Fruit fly (Drosophila melanogaster): ENCODE results near the gene CG9130.

DNA sequence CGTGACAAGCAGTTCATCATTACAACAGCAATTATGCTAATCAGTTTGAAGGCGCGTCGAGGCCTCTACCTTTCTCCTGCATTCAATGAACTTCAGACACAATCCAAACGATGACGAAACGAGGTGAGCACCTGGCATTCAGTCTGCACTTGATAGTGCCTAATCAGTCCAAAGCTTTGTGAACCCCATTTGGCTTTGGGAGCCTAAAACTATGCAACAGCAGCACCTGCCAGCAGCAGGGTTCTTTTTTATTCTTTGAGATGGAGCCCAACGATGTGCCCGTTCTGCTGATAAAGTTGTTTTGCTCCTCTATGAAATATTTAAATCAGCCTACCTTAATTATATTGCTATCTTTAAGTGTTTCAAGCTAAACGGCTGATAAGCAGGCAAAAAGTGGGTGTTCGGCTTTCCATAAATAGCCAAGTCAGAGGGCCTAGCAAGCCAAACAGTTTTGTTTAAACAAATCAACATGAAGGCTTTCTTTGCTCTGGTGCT, 24.5 kb upstream of the CG9130 start, which contains the start of gene LysS:
- TF ChIP-seq psq (optimal IDR thresholded peaks at IDR 0.05) (no peak), pan (optimal IDR thresholded peaks at IDR 0.05) (no peak), Dll (optimal IDR thresholded peaks at IDR 0.05) (no peak)
